Fruit fly (Drosophila melanogaster): ENCODE results near the gene rngo.
A peak's percentile ranks its signal among the peaks of the same experiment; 100 is the strongest.

Gene rngo

DNA sequence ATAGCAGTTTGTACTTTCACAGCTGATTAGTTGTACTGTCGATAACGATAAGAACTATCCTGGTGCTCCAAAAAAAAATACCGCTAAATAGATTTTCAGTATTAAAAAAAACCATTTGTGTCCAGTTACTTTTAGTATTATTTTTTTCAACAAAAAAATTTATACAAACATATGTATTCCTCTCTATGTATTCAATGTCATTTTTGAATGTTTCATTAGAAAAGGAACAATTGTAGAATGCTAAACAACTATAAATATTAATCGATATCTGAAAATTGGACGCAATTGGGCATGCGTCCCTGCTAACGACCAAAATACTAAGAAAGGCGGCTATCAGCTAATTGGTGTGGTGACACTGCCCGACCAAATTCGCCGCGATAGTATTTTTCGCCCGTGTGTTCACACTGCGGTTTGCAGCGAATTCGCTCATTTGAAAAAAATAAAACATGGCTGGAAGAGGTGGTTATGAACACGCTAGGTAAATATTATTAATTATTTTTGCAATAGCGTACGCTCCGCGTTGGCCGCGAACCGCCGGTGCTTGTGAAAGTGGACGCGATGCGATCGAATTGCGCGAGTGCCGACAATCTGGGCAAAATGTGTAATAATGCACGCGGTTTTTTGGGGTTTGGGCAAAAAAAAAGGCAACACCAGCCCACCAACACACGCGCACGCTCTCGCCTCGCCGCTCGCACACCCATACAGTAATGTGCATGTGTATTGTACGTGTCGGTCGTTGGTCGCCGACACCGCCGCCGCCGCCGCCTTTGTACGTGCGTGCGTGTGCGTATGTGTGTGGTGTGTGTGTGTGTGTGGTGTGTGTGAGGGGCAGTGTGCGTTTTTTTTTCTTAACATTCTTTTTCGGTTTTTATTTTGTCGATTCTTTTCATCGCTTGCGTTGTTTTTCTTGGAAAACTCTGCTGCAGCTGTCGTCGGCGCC, 7.3 kb downstream of the rngo start, which contains the start of the genes CG34015 and eIF4H1 (continued):
- TF ChIP-seq CG31627 (GFP tag; optimal IDR thresholded peaks at IDR 0.05) (no peak), dsx (GFP tag; optimal IDR thresholded peaks at IDR 0.05; ENCODE audit: poor library complexity, severe bottlenecking) (no peak), CG6792 (GFP tag; optimal IDR thresholded peaks at IDR 0.05) (peak; percentile 34), CG6854 (GFP tag; optimal IDR thresholded peaks at IDR 0.05) (peak; percentile 80), CG10631 (GFP tag; optimal IDR thresholded peaks at IDR 0.05) (no peak), lz (GFP tag; optimal IDR thresholded peaks at IDR 0.05) (no peak), Eip78C (GFP tag) (peak; percentile 88), CG8632 (GFP tag; optimal IDR thresholded peaks at IDR 0.05) (no peak), svp (GFP tag) (peak; percentile 84), CG11902 (GFP tag; optimal IDR thresholded peaks at IDR 0.05) (no peak), esn (GFP tag; optimal IDR thresholded peaks at IDR 0.05) (peak; percentile 1), Smox (GFP tag; optimal IDR thresholded peaks at IDR 0.05) (peak; percentile 11), Ets96B (tag; optimal IDR thresholded peaks at IDR 0.05) (no peak), Eip93F (GFP tag; optimal IDR thresholded peaks at IDR 0.05) (no peak), CG34406 (GFP tag; optimal IDR thresholded peaks at IDR 0.05) (peak; percentile 34), CG9139 (GFP tag; optimal IDR thresholded peaks at IDR 0.05) (peak; percentile 83), Met (GFP tag; optimal IDR thresholded peaks at IDR 0.05) (peak; percentile 42), dac (GFP tag; optimal IDR thresholded peaks at IDR 0.05) (peak; percentile 56), CG1621 (tag; optimal IDR thresholded peaks at IDR 0.05) (peak; percentile 62), acj6 (GFP tag; optimal IDR thresholded peaks at IDR 0.05) (no peak), fd59A (GFP tag; optimal IDR thresholded peaks at IDR 0.05) (peak; percentile 43), CG10669 (GFP tag; optimal IDR thresholded peaks at IDR 0.05) (no peak), CG15336 (GFP tag; IDR thresholded peaks at IDR 0.05) (peak; percentile 77), CG16779 (tag; optimal IDR thresholded peaks at IDR 0.05) (peak; percentile 71), Ets21C (GFP tag; optimal IDR thresholded peaks at IDR 0.05) (no peak)

DNA sequence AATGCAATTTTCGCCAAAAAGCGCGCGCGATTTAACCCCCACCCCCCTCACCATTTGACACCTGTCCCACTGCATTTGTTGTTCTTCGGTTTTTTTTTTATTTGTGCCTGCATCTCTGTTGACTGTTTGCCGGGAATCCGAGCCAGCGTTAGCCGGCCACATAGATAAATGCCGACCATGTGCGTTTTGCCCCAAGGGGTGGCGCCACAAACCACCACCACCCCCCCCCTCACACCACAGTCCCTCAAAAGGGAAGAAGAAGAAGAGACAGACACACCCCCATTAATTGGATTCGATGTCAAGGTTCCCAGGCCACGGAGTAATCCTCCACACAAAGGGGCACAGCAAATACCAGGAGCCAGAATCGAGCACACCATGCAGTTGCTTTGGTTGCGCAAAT, 8.1 kb downstream of the rngo start:
- TF ChIP-seq Met (GFP tag; optimal IDR thresholded peaks at IDR 0.05): no peak
- no peak for TF ChIP-seq svp (GFP tag)
- TF ChIP-seq Hr38 (GFP tag; optimal IDR thresholded peaks at IDR 0.05): no peak
- TF ChIP-seq esn (GFP tag; optimal IDR thresholded peaks at IDR 0.05): no peak
- no peak for TF ChIP-seq CG16779 (tag; optimal IDR thresholded peaks at IDR 0.05)
- no peak for TF ChIP-seq CG10669 (GFP tag; optimal IDR thresholded peaks at IDR 0.05)

DNA sequence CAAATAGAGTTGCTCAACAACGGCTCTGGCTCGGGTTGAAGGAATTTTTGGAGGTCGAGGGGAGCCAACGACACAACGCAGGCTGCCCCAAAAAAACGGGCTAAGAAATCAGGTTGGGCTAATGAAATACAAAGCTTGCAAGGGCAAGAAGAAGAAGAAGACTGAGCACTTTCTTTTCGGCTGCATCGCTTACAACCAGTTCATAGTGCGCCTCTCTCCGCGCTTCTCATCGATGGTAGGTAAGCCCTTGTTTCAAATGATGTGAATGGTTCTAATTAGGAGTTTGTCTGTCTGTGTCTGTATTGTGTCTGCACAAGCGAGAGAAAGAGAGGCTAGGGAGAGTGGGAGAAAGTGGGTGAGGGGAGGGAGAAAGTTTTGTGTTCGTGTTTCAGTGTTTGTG, 15.3 kb downstream of the rngo start:
- no peak for TF ChIP-seq CG34406 (GFP tag; optimal IDR thresholded peaks at IDR 0.05)
- TF ChIP-seq Smox (GFP tag; optimal IDR thresholded peaks at IDR 0.05): no peak
- peak; percentile 46 for TF ChIP-seq Blimp-1 (GFP tag; optimal IDR thresholded peaks at IDR 0.05)
- TF ChIP-seq CG31627 (GFP tag; optimal IDR thresholded peaks at IDR 0.05): no peak

DNA sequence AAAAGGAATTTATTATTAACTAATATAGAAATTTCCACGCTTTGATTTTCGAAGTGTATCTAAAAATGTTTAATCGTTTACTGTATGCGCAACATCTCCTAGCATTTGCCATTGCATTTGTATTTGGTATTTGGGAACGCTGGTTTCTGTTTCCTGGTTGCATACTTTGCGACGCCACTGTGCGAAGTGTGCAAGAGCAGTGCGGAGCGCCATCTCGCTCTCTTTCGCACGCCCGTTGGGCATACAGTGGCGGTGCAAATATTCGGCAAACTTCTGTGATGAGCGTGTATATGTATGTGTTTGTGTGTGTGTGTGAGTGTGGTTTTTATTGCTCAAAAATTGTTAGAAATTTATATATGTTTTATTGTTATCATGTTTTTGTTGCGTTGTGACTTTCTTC, 17.3 kb downstream of the rngo start:
- TF ChIP-seq Met (GFP tag; optimal IDR thresholded peaks at IDR 0.05) (peak; percentile 13), pdm3 (GFP tag; optimal IDR thresholded peaks at IDR 0.05) (peak; percentile 18), CG6792 (GFP tag; optimal IDR thresholded peaks at IDR 0.05) (no peak), Eip78C (GFP tag) (no peak), svp (GFP tag) (peak; percentile 61), Hr39 (GFP tag; optimal IDR thresholded peaks at IDR 0.05) (peak; percentile 14), CG10669 (GFP tag; optimal IDR thresholded peaks at IDR 0.05) (no peak)

DNA sequence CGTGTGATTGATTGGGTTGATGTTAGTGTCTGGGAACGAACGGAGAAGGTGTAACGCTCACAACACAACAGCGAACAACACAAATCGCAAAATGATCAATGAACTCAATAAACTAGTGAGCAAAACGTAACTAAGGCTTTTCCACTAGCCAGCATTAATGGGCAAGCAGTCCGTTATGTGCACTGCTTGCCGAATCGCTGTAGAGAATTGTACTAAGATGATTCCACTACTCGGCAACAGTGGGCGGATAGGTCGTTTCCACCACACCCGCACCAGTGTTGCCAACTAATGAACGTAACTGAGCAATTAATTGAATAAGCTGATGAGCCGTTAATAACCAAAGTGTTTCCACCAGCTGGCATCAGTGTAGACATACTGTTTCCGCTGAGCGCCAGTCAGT, 43.3 kb downstream of the rngo start:
- TF ChIP-seq Smox (GFP tag; optimal IDR thresholded peaks at IDR 0.05) (no peak), net (GFP tag; optimal IDR thresholded peaks at IDR 0.05) (no peak), spab (GFP tag; optimal IDR thresholded peaks at IDR 0.05) (no peak), acj6 (GFP tag; optimal IDR thresholded peaks at IDR 0.05) (no peak), CG6808 (GFP tag; optimal IDR thresholded peaks at IDR 0.05) (no peak), Met (GFP tag; optimal IDR thresholded peaks at IDR 0.05) (no peak), CG7368 (GFP tag; optimal IDR thresholded peaks at IDR 0.05) (no peak), cyc (GFP tag; optimal IDR thresholded peaks at IDR 0.05) (no peak), Hr39 (GFP tag; optimal IDR thresholded peaks at IDR 0.05) (no peak), CG6792 (GFP tag; optimal IDR thresholded peaks at IDR 0.05) (no peak), Eip78C (GFP tag) (no peak), eg (GFP tag; IDR thresholded peaks at IDR 0.05) (no peak), Lpt (GFP tag; optimal IDR thresholded peaks at IDR 0.05) (no peak), lz (GFP tag; optimal IDR thresholded peaks at IDR 0.05) (no peak), CG6163 (GFP tag; IDR thresholded peaks at IDR 0.05) (no peak), CG6276 (GFP tag; optimal IDR thresholded peaks at IDR 0.05) (no peak), Ets96B (tag; optimal IDR thresholded peaks at IDR 0.05) (no peak)
